Worm (Caenorhabditis elegans) whole organism, L4 larva: Measurements from ENCODE around the gene pqn-39.

Experiments
- F10B5.3 ChIP-seq: sonication (generic microtip); optimal IDR thresholded peaks from 2 replicates; lab custom pipeline; 2016; ENCODE audit warnings: mild to moderate bottlenecking, missing genetic modification characterization, missing compliant biosample characterization
- F37D6.2 ChIP-seq: sonication (generic microtip); optimal IDR thresholded peaks from 2 replicates; lab custom pipeline; 2016; ENCODE audit warnings: mild to moderate bottlenecking, missing genetic modification characterization, missing compliant biosample characterization
- F49E8.2 ChIP-seq: sonication (generic microtip); optimal IDR thresholded peaks from 2 replicates; lab custom pipeline; 2016; ENCODE audit warnings: missing compliant biosample characterization, mild to moderate bottlenecking, missing genetic modification characterization, borderline replicate concordance
- T26A8.4 ChIP-seq: fragments of 200-800 bp; sonication (Bioruptor generic); IDR thresholded peaks from 2 replicates; pipeline ENCODE4 v1.3.6; 2022; ENCODE audit warnings: missing genetic modification characterization, missing compliant biosample characterization
- Y48G9A.11 ChIP-seq: fragments of 200-800 bp; sonication (Bioruptor generic); IDR thresholded peaks from 2 replicates; pipeline ENCODE4 v1.3.6; 2022; ENCODE audit warnings: missing genetic modification reagents, missing genetic modification characterization, missing compliant biosample characterization
- Y75B8A.6 ChIP-seq: fragments of 200-800 bp; sonication (Bioruptor generic); IDR thresholded peaks from 2 replicates; pipeline ENCODE4 v1.3.6; 2022; ENCODE audit warnings: missing genetic modification reagents, missing genetic modification characterization, missing compliant biosample characterization
- attf-4 ChIP-seq: sonication (generic microtip); optimal IDR thresholded peaks from 3 replicates; lab custom pipeline; 2017; ENCODE audit warnings: missing biosample characterization, missing genetic modification characterization
- ceh-20 ChIP-seq: fragments of 200-800 bp; sonication (Bioruptor generic); IDR thresholded peaks from 2 replicates; pipeline ENCODE4 v1.3.6; 2022; ENCODE audit warnings: missing genetic modification reagents, missing genetic modification characterization, missing compliant biosample characterization
- ceh-44 ChIP-seq: fragments of 200-800 bp; sonication (Bioruptor generic); IDR thresholded peaks from 2 replicates; pipeline ENCODE4 v1.3.6; 2022; ENCODE audit warnings: missing genetic modification reagents, missing genetic modification characterization, missing compliant biosample characterization
- cey-2 ChIP-seq: sonication (generic microtip); optimal IDR thresholded peaks from 3 replicates; lab custom pipeline; 2017; ENCODE audit warnings: missing genetic modification characterization, mild to moderate bottlenecking, missing compliant biosample characterization, antibody characterized with exemption, borderline replicate concordance; ENCODE audit not compliant: insufficient read depth
- dpl-1 ChIP-seq: fragments of 150-350 bp; optimal IDR thresholded peaks from 2 replicates; lab custom pipeline; 2014; ENCODE audit warnings: missing biosample characterization, missing genetic modification reagents, missing genetic modification characterization
- duxl-1 ChIP-seq: sonication (generic microtip); optimal IDR thresholded peaks from 2 replicates; lab custom pipeline; 2016; ENCODE audit warnings: mild to moderate bottlenecking, missing genetic modification characterization, moderate library complexity, missing compliant biosample characterization; ENCODE audit not compliant: poor library complexity
- egl-43 ChIP-seq: fragments of 200-800 bp; sonication (Bioruptor generic); IDR thresholded peaks from 2 replicates; pipeline ENCODE4 v1.3.6; 2022; ENCODE audit warnings: missing genetic modification reagents, missing genetic modification characterization, missing compliant biosample characterization
- fos-1 ChIP-seq: fragments of 150-350 bp; optimal IDR thresholded peaks from 2 replicates; lab custom pipeline; 2014; ENCODE audit warnings: missing biosample characterization, missing genetic modification characterization
- hlh-11 ChIP-seq: fragments of 200-800 bp; sonication (Bioruptor generic); optimal IDR thresholded peaks from 2 replicates; lab custom pipeline; 2018; ENCODE audit warnings: mild to moderate bottlenecking, missing genetic modification characterization, missing compliant biosample characterization
- hlh-30 ChIP-seq: sonication (generic microtip); optimal IDR thresholded peaks from 2 replicates; lab custom pipeline; 2017; ENCODE audit warnings: antibody characterized with exemption, mild to moderate bottlenecking, missing genetic modification characterization, missing compliant biosample characterization; ENCODE audit not compliant: insufficient read depth
- hmg-1.1 ChIP-seq: fragments of 200-800 bp; sonication (Bioruptor generic); IDR thresholded peaks from 2 replicates; pipeline ENCODE4 v1.3.6; 2022; ENCODE audit warnings: missing genetic modification reagents, missing genetic modification characterization, missing compliant biosample characterization
- jun-1 ChIP-seq: fragments of 150-350 bp; optimal IDR thresholded peaks from 2 replicates; lab custom pipeline; 2014; ENCODE audit warnings: missing biosample characterization, missing genetic modification reagents, missing genetic modification characterization
- lim-7 ChIP-seq: fragments of 200-800 bp; sonication (Bioruptor generic); IDR thresholded peaks from 2 replicates; pipeline ENCODE4 v1.3.6; 2022; ENCODE audit warnings: missing genetic modification characterization, missing compliant biosample characterization
- lin-1 ChIP-seq: fragments of 200-800 bp; sonication (Bioruptor generic); IDR thresholded peaks from 2 replicates; pipeline ENCODE4 v1.3.6; 2022; ENCODE audit warnings: missing genetic modification reagents, missing genetic modification characterization, missing compliant biosample characterization
- lin-39 ChIP-seq: fragments of 150-350 bp; optimal IDR thresholded peaks from 2 replicates; lab custom pipeline; 2014; ENCODE audit warnings: missing biosample characterization, missing genetic modification reagents, missing genetic modification characterization
- madf-9 ChIP-seq: fragments of 200-800 bp; sonication (Bioruptor generic); conservative IDR thresholded peaks from 2 replicates; pipeline ENCODE4 v1.3.6; 2022; ENCODE audit warnings: missing genetic modification reagents, missing genetic modification characterization, missing compliant biosample characterization
- mdl-1 ChIP-seq, 2 experiments: fragments of 150-350 bp in 1 of 2; sonication (generic microtip) in 1 of 2; optimal IDR thresholded peaks; 2 replicates each; lab custom pipeline; 2014 to 2017; ENCODE audit warnings: missing biosample characterization in 2 of 2, missing genetic modification characterization in 2 of 2
- mep-1 ChIP-seq: fragments of 150-350 bp; sonication (generic microtip); optimal IDR thresholded peaks from 3 replicates; lab custom pipeline; 2014; ENCODE audit warnings: missing biosample characterization, missing genetic modification characterization
- mxl-3 ChIP-seq: fragments of 200-800 bp; sonication (Bioruptor generic); optimal IDR thresholded peaks from 2 replicates; lab custom pipeline; 2018; ENCODE audit warnings: mild to moderate bottlenecking, missing genetic modification characterization, missing compliant biosample characterization
- nhr-102 ChIP-seq: sonication (generic microtip); optimal IDR thresholded peaks from 2 replicates; lab custom pipeline; 2016; ENCODE audit warnings: mild to moderate bottlenecking, missing genetic modification characterization, moderate library complexity, missing compliant biosample characterization
- nhr-111 ChIP-seq: fragments of 200-800 bp; sonication (Bioruptor generic); optimal IDR thresholded peaks from 2 replicates; lab custom pipeline; 2018; ENCODE audit warnings: mild to moderate bottlenecking, missing genetic modification characterization, missing compliant biosample characterization
- nhr-237 ChIP-seq: sonication (generic microtip); optimal IDR thresholded peaks from 2 replicates; lab custom pipeline; 2017; ENCODE audit warnings: missing biosample characterization, missing genetic modification characterization
- nhr-42 ChIP-seq: fragments of 200-800 bp; sonication (Bioruptor generic); IDR thresholded peaks from 2 replicates; pipeline ENCODE4 v1.3.6; 2022; ENCODE audit warnings: missing genetic modification characterization, missing compliant biosample characterization
- nhr-6 ChIP-seq: fragments of 150-350 bp; optimal IDR thresholded peaks from 2 replicates; lab custom pipeline; 2014; ENCODE audit warnings: missing biosample characterization, missing genetic modification characterization
- nhr-76 ChIP-seq: fragments of 150-350 bp; optimal IDR thresholded peaks from 2 replicates; lab custom pipeline; 2014; ENCODE audit warnings: missing biosample characterization, missing genetic modification characterization
- nhr-77 ChIP-seq: fragments of 150-350 bp; optimal IDR thresholded peaks from 2 replicates; lab custom pipeline; 2014; ENCODE audit warnings: missing biosample characterization, missing genetic modification characterization
- pha-4 ChIP-seq, 2 experiments: fragments of 150-350 bp in 1 of 2; fragments of 200-800 bp in 1 of 2; sonication (Bioruptor generic) in 1 of 2; IDR thresholded peaks in 1 of 2; optimal IDR thresholded peaks in 1 of 2; 2 replicates each; pipeline versions ENCODE4 v1.3.6 to Lab custom; 2014 to 2022; ENCODE audit warnings: missing genetic modification characterization in 2 of 2, missing genetic modification reagents in 2 of 2, missing biosample characterization in 1 of 2, missing compliant biosample characterization in 1 of 2
- php-3 ChIP-seq: fragments of 200-800 bp; sonication (Bioruptor generic); IDR thresholded peaks from 2 replicates; pipeline ENCODE4 v1.3.6; 2022; ENCODE audit warnings: missing genetic modification reagents, missing genetic modification characterization, missing compliant biosample characterization
- pqm-1 ChIP-seq: sonication (generic microtip); optimal IDR thresholded peaks from 2 replicates; lab custom pipeline; 2017; ENCODE audit warnings: missing biosample characterization, missing genetic modification characterization
- saeg-2 ChIP-seq: fragments of 200-800 bp; sonication (Bioruptor generic); IDR thresholded peaks from 2 replicates; pipeline ENCODE4 v1.3.6; 2022; ENCODE audit warnings: missing genetic modification reagents, missing genetic modification characterization, missing compliant biosample characterization
- set-16 ChIP-seq: fragments of 200-800 bp; sonication (Bioruptor generic); IDR thresholded peaks from 2 replicates; pipeline ENCODE4 v1.3.6; 2022; ENCODE audit warnings: missing genetic modification reagents, missing genetic modification characterization, missing compliant biosample characterization
- skn-1 ChIP-seq: fragments of 150-350 bp; optimal IDR thresholded peaks from 2 replicates; lab custom pipeline; 2014; ENCODE audit warnings: missing biosample characterization, missing genetic modification characterization
- snpc-4 ChIP-seq: fragments of 150-350 bp; optimal IDR thresholded peaks from 2 replicates; lab custom pipeline; 2014; ENCODE audit warnings: missing biosample characterization, missing genetic modification characterization
- tag-97 ChIP-seq: fragments of 200-800 bp; sonication (Bioruptor generic); IDR thresholded peaks from 2 replicates; pipeline ENCODE4 v1.3.6; 2022; ENCODE audit warnings: missing genetic modification characterization, missing compliant biosample characterization
- vab-7 ChIP-seq: fragments of 200-800 bp; sonication (Bioruptor generic); IDR thresholded peaks from 2 replicates; pipeline ENCODE4 v1.3.6; 2022; ENCODE audit warnings: missing genetic modification reagents, missing genetic modification characterization, missing compliant biosample characterization
- zfp-3 ChIP-seq: fragments of 200-800 bp; sonication (Bioruptor generic); conservative IDR thresholded peaks from 2 replicates; pipeline ENCODE4 v1.3.6; 2022; ENCODE audit warnings: missing genetic modification reagents, missing genetic modification characterization, missing compliant biosample characterization
- ztf-7 ChIP-seq: fragments of 150-350 bp; optimal IDR thresholded peaks from 2 replicates; lab custom pipeline; 2014; ENCODE audit warnings: missing biosample characterization, missing genetic modification characterization

pqn-39 gene

ce11 chrX:13995803-13996388 is 27.4 kb upstream of the pqn-39 start, which contains the start of the genes C31E10.5 and C31E10.6 (continued):
- TF ChIP-seq lin-1 (GFP tag; lab: Robert Waterston, UW) (no peak), Y48G9A.11 (GFP tag; lab: Robert Waterston, UW) (no peak), mep-1 (tag; lab: Kevin White, UChicago) (peak; percentile 64), jun-1 (tag; lab: Kevin White, UChicago) (no peak), php-3 (GFP tag; lab: Robert Waterston, UW) (no peak), mxl-3 (GFP tag; lab: Kevin White, UChicago) (no peak), cey-2 (tag; lab: Kevin White, UChicago) (no peak), ztf-7 (tag; lab: Kevin White, UChicago) (no peak), F49E8.2 (no peak), pqm-1 (tag; lab: Kevin White, UChicago) (no peak), hlh-11 (tag; lab: Kevin White, UChicago) (no peak), nhr-42 (GFP tag; lab: Robert Waterston, UW) (no peak), nhr-111 (GFP tag; lab: Kevin White, UChicago) (no peak), hlh-30 (tag; lab: Kevin White, UChicago) (peak; percentile 52), lin-39 (no peak), nhr-77 (no peak), ceh-44 (no peak), zfp-3 (GFP tag; lab: Robert Waterston, UW) (no peak), vab-7 (GFP tag; lab: Robert Waterston, UW) (no peak), fos-1 (no peak), skn-1 (tag; lab: Kevin White, UChicago) (no peak), ceh-20 (GFP tag; lab: Robert Waterston, UW) (no peak), duxl-1 (tag; lab: Kevin White, UChicago) (peak; percentile 30), set-16 (GFP tag; lab: Robert Waterston, UW) (no peak), hmg-1.1 (GFP tag; lab: Robert Waterston, UW) (peak; percentile 69), attf-4 (tag; lab: Kevin White, UChicago) (no peak), nhr-76 (tag; lab: Kevin White, UChicago) (no peak), dpl-1 (GFP tag; lab: Kevin White, UChicago) (peak; percentile 34), madf-9 (GFP tag; lab: Robert Waterston, UW) (no peak), lim-7 (GFP tag; lab: Robert Waterston, UW) (no peak), pha-4 (GFP tag; IDR thresholded peaks at IDR 0.05; lab: Robert Waterston, UW) (no peak), pha-4 (tag; optimal IDR thresholded peaks at IDR 0.05; lab: Kevin White, UChicago) (peak; percentile 16), F37D6.2 (tag; lab: Kevin White, UChicago) (peak; percentile 11), Y75B8A.6 (GFP tag; lab: Robert Waterston, UW) (no peak), nhr-237 (no peak)

- TF ChIP-seq snpc-4 (tag; lab: Kevin White, UChicago) (no peak), T26A8.4 (GFP tag; lab: Robert Waterston, UW) (no peak), skn-1 (tag; lab: Kevin White, UChicago) (no peak), duxl-1 (tag; lab: Kevin White, UChicago) (no peak), saeg-2 (no peak), ztf-7 (tag; lab: Kevin White, UChicago) (no peak), F10B5.3 (tag; lab: Kevin White, UChicago) (no peak), nhr-76 (tag; lab: Kevin White, UChicago) (no peak), tag-97 (GFP tag; lab: Robert Waterston, UW) (no peak), set-16 (GFP tag; lab: Robert Waterston, UW) (no peak), mdl-1 (tag; optimal IDR thresholded peaks at IDR 0.05; lab: Kevin White, UChicago) (no peak), nhr-6 (tag; lab: Kevin White, UChicago) (no peak), Y75B8A.6 (GFP tag; lab: Robert Waterston, UW) (no peak), egl-43 (GFP tag; lab: Robert Waterston, UW) (no peak), nhr-102 (no peak)
These were observed 22.2 kb upstream of the pqn-39 start, which contains the start of gene C31E10.11 for ce11 chrX:13990680-13991079. TSS of gene C31E10.11 (minus strand) at chrX:13990780.
